Worm (Caenorhabditis elegans): ENCODE results near the gene C24H11.5.
A peak's percentile ranks its signal among the peaks of the same experiment; 100 is the strongest.

The C24H11.5 gene

DNA sequence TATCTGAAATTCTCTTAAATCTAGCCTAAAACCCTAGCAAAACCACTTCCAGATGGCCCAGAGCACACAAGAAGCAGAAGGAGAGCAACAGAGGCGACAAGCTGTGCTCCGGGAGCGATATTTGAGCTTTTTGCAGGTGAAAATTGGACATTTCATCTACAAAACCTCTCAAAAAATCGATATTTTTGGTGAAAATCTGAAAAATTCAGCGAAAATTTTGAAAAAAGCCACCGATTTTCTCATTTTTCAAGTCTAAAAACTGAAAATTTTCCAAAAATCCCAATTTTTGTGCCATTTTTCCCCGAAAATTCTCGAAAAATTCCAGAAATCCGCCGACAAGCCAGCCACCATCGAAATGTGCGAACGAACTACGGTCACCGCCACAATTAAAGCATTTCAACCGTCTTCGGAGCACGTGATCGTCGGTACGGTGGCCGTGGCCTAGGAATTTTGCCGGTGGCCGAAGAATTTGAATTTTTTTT is at the start of gene C24H11.5:
Gene C24H11.5 (plus strand): TSS at position 51 of the 482 bp plus-strand sequence.
- TF ChIP-seq klf-2 (GFP tag; conservative IDR thresholded peaks at IDR 0.05) (no peak), cog-1 (tag; optimal IDR thresholded peaks at IDR 0.05) (no peak), ref-1 (GFP tag; conservative IDR thresholded peaks at IDR 0.05) (no peak), ztf-23 (GFP tag; IDR thresholded peaks at IDR 0.05) (no peak), tab-1 (GFP tag; IDR thresholded peaks at IDR 0.05) (no peak), ztf-29 (GFP tag; IDR thresholded peaks at IDR 0.05) (no peak), T22C8.4 (GFP tag; IDR thresholded peaks at IDR 0.05) (no peak), med-1 (GFP tag; optimal IDR thresholded peaks at IDR 0.05; ENCODE audit: insufficient read depth) (no peak), flt-1 (GFP tag; IDR thresholded peaks at IDR 0.05) (no peak)

DNA sequence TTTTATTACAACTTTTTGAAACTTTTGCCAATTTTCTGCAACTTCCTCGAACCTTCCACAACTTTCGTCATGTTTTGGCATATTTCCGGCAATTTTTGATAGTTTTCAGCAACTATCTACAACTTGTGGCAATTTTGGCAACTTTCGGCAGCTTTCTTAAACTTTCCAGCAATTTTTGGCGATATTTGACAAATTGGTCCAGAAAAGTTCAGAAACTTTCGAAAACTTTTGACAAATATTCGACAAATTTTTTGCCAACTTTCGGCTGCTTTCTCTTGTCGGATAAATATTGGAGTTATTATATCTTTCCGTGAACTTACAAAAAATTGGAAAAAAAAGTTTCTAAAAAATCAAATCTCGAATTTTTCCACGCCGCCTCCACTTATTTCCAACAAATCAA is 49.7 kb upstream of the C24H11.5 start, which contains the start of gene Y41C4A.18:
Gene Y41C4A.18 (plus strand): TSS at position 301 of the 400 bp plus-strand sequence.
- no peak for TF ChIP-seq ztf-23 (GFP tag; IDR thresholded peaks at IDR 0.05)
- no peak for TF ChIP-seq ztf-29 (GFP tag; IDR thresholded peaks at IDR 0.05)
- no peak for TF ChIP-seq cog-1 (tag; optimal IDR thresholded peaks at IDR 0.05)
- TF ChIP-seq flt-1 (GFP tag; IDR thresholded peaks at IDR 0.05), result no peak
- TF ChIP-seq T22C8.4 (GFP tag; IDR thresholded peaks at IDR 0.05), result no peak
- no peak for TF ChIP-seq med-1 (GFP tag; optimal IDR thresholded peaks at IDR 0.05; ENCODE audit: insufficient read depth)
- no peak for TF ChIP-seq tab-1 (GFP tag; IDR thresholded peaks at IDR 0.05)
- TF ChIP-seq ref-1 (GFP tag; conservative IDR thresholded peaks at IDR 0.05), result no peak
- TF ChIP-seq klf-2 (GFP tag; conservative IDR thresholded peaks at IDR 0.05), result no peak

- no peak for TF ChIP-seq med-1 (GFP tag; optimal IDR thresholded peaks at IDR 0.05; ENCODE audit: insufficient read depth)
- no peak for TF ChIP-seq flt-1 (GFP tag; IDR thresholded peaks at IDR 0.05)
- TF ChIP-seq T22C8.4 (GFP tag; IDR thresholded peaks at IDR 0.05), result no peak
- TF ChIP-seq ztf-29 (GFP tag; IDR thresholded peaks at IDR 0.05), result no peak
- TF ChIP-seq cog-1 (tag; optimal IDR thresholded peaks at IDR 0.05), result no peak
- no peak for TF ChIP-seq tab-1 (GFP tag; IDR thresholded peaks at IDR 0.05)
- no peak for TF ChIP-seq klf-2 (GFP tag; conservative IDR thresholded peaks at IDR 0.05)
- no peak for TF ChIP-seq ztf-23 (GFP tag; IDR thresholded peaks at IDR 0.05)
- TF ChIP-seq ref-1 (GFP tag; conservative IDR thresholded peaks at IDR 0.05), result no peak
Measured at ce11 chrIII:11730850-11731249, 49.2 kb upstream of the C24H11.5 start.

DNA sequence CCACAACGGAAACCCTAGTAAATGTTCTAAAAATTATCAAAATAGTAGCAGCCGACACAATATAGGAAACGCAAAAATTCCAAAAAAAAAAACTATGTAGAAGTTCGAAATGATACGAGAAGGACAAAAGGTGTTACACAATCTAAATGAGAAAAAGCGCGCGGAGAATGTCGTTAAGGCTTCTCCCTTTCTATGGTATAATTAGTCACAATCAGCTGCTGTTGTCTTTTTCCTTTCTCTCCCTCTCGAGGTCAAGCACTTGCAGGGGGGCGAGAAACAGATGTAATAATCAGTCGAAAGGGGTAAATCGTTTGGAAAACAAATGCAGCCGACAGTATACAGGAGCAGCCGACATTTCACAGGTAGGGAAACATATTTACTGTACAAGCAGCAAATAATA is 48.5 kb upstream of the C24H11.5 start:
- TF ChIP-seq ztf-23 (GFP tag; IDR thresholded peaks at IDR 0.05), result no peak
- no peak for TF ChIP-seq T22C8.4 (GFP tag; IDR thresholded peaks at IDR 0.05)
- TF ChIP-seq med-1 (GFP tag; optimal IDR thresholded peaks at IDR 0.05; ENCODE audit: insufficient read depth), result no peak
- TF ChIP-seq tab-1 (GFP tag; IDR thresholded peaks at IDR 0.05), result no peak
- TF ChIP-seq ref-1 (GFP tag; conservative IDR thresholded peaks at IDR 0.05), result no peak
- TF ChIP-seq flt-1 (GFP tag; IDR thresholded peaks at IDR 0.05), result no peak
- TF ChIP-seq ztf-29 (GFP tag; IDR thresholded peaks at IDR 0.05), result no peak
- TF ChIP-seq cog-1 (tag; optimal IDR thresholded peaks at IDR 0.05), result no peak
- TF ChIP-seq klf-2 (GFP tag; conservative IDR thresholded peaks at IDR 0.05), result no peak

DNA sequence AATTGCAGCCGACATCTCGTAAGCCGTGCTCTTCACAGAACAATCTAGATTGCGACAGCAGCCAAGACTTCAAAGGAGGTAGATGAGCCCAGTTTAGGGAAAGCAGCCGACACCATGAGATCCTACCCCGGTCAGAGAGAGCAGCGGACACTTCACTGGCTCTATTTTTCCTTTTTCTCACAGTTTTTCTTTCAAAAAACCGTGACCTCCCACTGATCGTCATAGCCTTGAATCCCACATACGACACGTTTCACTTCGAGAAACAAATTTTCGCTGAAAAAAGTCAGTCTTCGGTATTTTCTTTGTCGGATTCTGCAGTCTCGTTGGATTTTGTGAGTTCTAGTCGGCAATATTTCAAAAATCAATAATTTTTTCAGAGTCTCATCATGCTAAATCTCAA is 48.0 kb upstream of the C24H11.5 start, which contains the start of gene Y41C4A.21:
Gene Y41C4A.21 (plus strand): TSS at position 301 of the 400 bp plus-strand sequence.
- TF ChIP-seq klf-2 (GFP tag; conservative IDR thresholded peaks at IDR 0.05), result no peak
- no peak for TF ChIP-seq ztf-29 (GFP tag; IDR thresholded peaks at IDR 0.05)
- TF ChIP-seq cog-1 (tag; optimal IDR thresholded peaks at IDR 0.05), result no peak
- TF ChIP-seq T22C8.4 (GFP tag; IDR thresholded peaks at IDR 0.05), result no peak
- no peak for TF ChIP-seq med-1 (GFP tag; optimal IDR thresholded peaks at IDR 0.05; ENCODE audit: insufficient read depth)
- TF ChIP-seq ztf-23 (GFP tag; IDR thresholded peaks at IDR 0.05), result no peak

DNA sequence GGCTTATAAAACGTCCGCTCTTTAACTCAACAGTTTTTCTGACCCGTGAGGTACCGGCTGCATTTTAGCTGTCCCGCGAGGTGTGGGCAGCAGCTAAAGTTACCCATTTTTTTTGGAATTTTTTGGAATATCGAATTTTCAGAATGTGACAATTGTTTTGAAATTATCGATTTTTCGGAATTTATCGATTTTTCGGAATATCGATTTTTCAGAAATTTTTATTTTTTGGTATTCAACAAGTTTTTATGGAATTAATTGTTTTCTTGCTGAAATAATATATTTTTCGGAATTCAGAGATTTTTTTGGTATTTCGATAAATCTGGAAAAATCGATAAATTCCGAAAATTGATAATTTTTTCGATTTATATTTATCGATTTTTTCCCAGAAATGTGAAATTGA is 47.1 kb upstream of the C24H11.5 start:
- no peak for TF ChIP-seq ztf-23 (GFP tag; IDR thresholded peaks at IDR 0.05)
- TF ChIP-seq ref-1 (GFP tag; conservative IDR thresholded peaks at IDR 0.05), result no peak
- TF ChIP-seq T22C8.4 (GFP tag; IDR thresholded peaks at IDR 0.05), result peak; percentile 80

DNA sequence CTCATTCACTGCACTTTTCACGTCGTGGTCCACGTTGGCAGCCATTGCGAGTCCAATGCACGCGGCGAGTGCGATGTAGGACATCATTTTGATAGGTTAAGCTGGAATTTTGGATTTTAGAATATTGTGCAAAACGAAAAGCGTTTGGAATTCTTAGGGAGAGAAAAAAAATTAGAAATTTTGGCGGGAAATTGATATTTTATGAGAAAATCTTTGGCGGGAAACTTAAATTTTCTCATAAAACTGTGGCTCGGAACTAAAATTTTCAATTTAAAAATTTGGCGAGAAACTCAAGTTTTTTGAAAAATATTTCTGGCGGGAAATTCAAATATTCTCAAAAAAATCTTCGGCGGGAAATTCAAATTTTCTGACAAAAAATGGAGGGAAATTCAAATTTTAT is 42.5 kb upstream of the C24H11.5 start, which contains the start of gene sup-1:
Gene sup-1 (minus strand): TSS at position 101 of the 400 bp plus-strand sequence.
- TF ChIP-seq ztf-29 (GFP tag; IDR thresholded peaks at IDR 0.05), result no peak
- TF ChIP-seq flt-1 (GFP tag; IDR thresholded peaks at IDR 0.05), result no peak
- no peak for TF ChIP-seq med-1 (GFP tag; optimal IDR thresholded peaks at IDR 0.05; ENCODE audit: insufficient read depth)
- TF ChIP-seq cog-1 (tag; optimal IDR thresholded peaks at IDR 0.05), result no peak
- no peak for TF ChIP-seq klf-2 (GFP tag; conservative IDR thresholded peaks at IDR 0.05)
- no peak for TF ChIP-seq tab-1 (GFP tag; IDR thresholded peaks at IDR 0.05)
- no peak for TF ChIP-seq ztf-23 (GFP tag; IDR thresholded peaks at IDR 0.05)
- no peak for TF ChIP-seq ref-1 (GFP tag; conservative IDR thresholded peaks at IDR 0.05)
- no peak for TF ChIP-seq T22C8.4 (GFP tag; IDR thresholded peaks at IDR 0.05)

ce11 chrIII:11738482-11738881 is 41.6 kb upstream of the C24H11.5 start:
- TF ChIP-seq flt-1 (GFP tag; IDR thresholded peaks at IDR 0.05), result no peak
- TF ChIP-seq cog-1 (tag; optimal IDR thresholded peaks at IDR 0.05), result no peak
- TF ChIP-seq T22C8.4 (GFP tag; IDR thresholded peaks at IDR 0.05), result no peak
- TF ChIP-seq ztf-29 (GFP tag; IDR thresholded peaks at IDR 0.05), result no peak
- no peak for TF ChIP-seq ref-1 (GFP tag; conservative IDR thresholded peaks at IDR 0.05)
- TF ChIP-seq ztf-23 (GFP tag; IDR thresholded peaks at IDR 0.05), result no peak
- no peak for TF ChIP-seq med-1 (GFP tag; optimal IDR thresholded peaks at IDR 0.05; ENCODE audit: insufficient read depth)
- TF ChIP-seq tab-1 (GFP tag; IDR thresholded peaks at IDR 0.05), result no peak
- TF ChIP-seq klf-2 (GFP tag; conservative IDR thresholded peaks at IDR 0.05), result no peak

DNA sequence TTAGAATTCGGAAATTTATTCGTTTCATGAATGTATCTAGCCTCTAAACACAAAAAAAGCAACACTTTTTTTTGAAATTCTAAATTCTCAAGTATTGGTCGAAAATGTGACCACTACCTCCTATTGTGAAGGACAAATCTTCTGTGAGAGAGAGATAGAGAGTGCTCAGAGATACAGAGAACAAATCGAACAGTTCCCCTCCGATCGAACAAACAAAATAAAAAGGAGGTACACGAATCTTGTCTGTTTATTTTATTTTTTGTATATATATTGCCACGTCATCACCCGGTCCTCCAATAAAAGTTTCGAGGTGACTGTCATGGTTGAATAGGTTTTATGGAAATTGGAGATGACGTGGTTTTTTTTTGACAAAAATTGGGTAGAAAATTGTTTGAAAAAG is 39.2 kb upstream of the C24H11.5 start:
- TF ChIP-seq ztf-23 (GFP tag; IDR thresholded peaks at IDR 0.05), result no peak
- TF ChIP-seq flt-1 (GFP tag; IDR thresholded peaks at IDR 0.05), result no peak
- no peak for TF ChIP-seq tab-1 (GFP tag; IDR thresholded peaks at IDR 0.05)
- no peak for TF ChIP-seq ref-1 (GFP tag; conservative IDR thresholded peaks at IDR 0.05)
- TF ChIP-seq klf-2 (GFP tag; conservative IDR thresholded peaks at IDR 0.05), result no peak
- no peak for TF ChIP-seq med-1 (GFP tag; optimal IDR thresholded peaks at IDR 0.05; ENCODE audit: insufficient read depth)
- no peak for TF ChIP-seq cog-1 (tag; optimal IDR thresholded peaks at IDR 0.05)
- TF ChIP-seq T22C8.4 (GFP tag; IDR thresholded peaks at IDR 0.05), result no peak
- TF ChIP-seq ztf-29 (GFP tag; IDR thresholded peaks at IDR 0.05), result no peak

DNA sequence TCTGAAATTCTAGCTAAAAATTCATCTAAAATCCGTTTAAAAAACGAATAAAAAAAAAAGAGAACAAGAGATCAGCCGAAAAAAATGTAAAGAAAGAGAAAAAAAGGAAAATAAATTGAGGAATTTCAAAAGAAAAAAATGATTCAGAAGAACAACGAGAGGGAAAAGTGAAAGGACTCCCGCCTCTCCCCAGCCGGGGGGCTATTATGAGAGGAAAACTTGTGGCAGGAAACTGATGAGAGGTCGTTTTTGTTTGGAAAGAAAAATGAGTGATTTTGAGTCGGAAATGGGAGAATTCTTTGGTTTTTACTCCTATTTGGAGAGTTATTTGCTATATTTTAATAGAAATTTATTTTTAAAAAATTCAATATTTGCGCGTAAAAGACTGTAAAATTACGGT is 37.8 kb upstream of the C24H11.5 start:
- TF ChIP-seq ztf-23 (GFP tag; IDR thresholded peaks at IDR 0.05) (no peak), klf-2 (GFP tag; conservative IDR thresholded peaks at IDR 0.05) (no peak), cog-1 (tag; optimal IDR thresholded peaks at IDR 0.05) (no peak)
